Fruit fly (Drosophila melanogaster) whole organism, embryonic: ENCODE results near the gene RabX5.

Experiments
- Adf1 ChIP-seq: fragments of 200-800 bp; sonication (Bioruptor generic); IDR thresholded peaks from 2 replicates; pipeline ENCODE4 v1.3.6; 2022; ENCODE audit warnings: missing biosample characterization, missing genetic modification characterization
- Bdp1 ChIP-seq: fragments of 200-800 bp; sonication (Bioruptor generic); optimal IDR thresholded peaks from 3 replicates; lab custom pipeline; 2016; ENCODE audit warnings: missing biosample characterization, missing genetic modification characterization
- CG10462 ChIP-seq: fragments of 200-800 bp; sonication (Bioruptor generic); optimal IDR thresholded peaks from 2 replicates; lab custom pipeline; 2016; ENCODE audit warnings: missing biosample characterization, missing genetic modification characterization
- CG17359 ChIP-seq: fragments of 200-800 bp; sonication (Bioruptor generic); optimal IDR thresholded peaks from 3 replicates; lab custom pipeline; 2018; ENCODE audit warnings: missing biosample characterization, mild to moderate bottlenecking, missing genetic modification characterization, moderate library complexity
- CG1832 ChIP-seq: fragments of 200-800 bp; sonication (Bioruptor generic); optimal IDR thresholded peaks from 2 replicates; lab custom pipeline; 2017; ENCODE audit warnings: missing biosample characterization, mild to moderate bottlenecking, missing genetic modification characterization, inconsistent platforms
- CG18764 ChIP-seq: fragments of 200-800 bp; sonication (Bioruptor generic); optimal IDR thresholded peaks from 3 replicates; lab custom pipeline; 2016; ENCODE audit warnings: missing biosample characterization, missing genetic modification characterization
- CG2116 ChIP-seq: fragments of 200-800 bp; sonication (Bioruptor generic); optimal IDR thresholded peaks from 3 replicates; lab custom pipeline; 2018; ENCODE audit warnings: missing biosample characterization, mild to moderate bottlenecking, missing genetic modification characterization
- CG2202 ChIP-seq: fragments of 200-800 bp; sonication (Bioruptor generic); optimal IDR thresholded peaks from 2 replicates; lab custom pipeline; 2018; ENCODE audit warnings: missing biosample characterization, mild to moderate bottlenecking, missing genetic modification characterization
- CG32772 ChIP-seq: fragments of 200-800 bp; sonication (Bioruptor generic); IDR thresholded peaks from 2 replicates; pipeline ENCODE4 v1.3.6; 2022; ENCODE audit warnings: missing biosample characterization, missing genetic modification characterization
- CG9797 ChIP-seq: fragments of 200-800 bp; sonication (Bioruptor generic); optimal IDR thresholded peaks from 3 replicates; lab custom pipeline; 2018; ENCODE audit warnings: missing biosample characterization, mild to moderate bottlenecking, missing genetic modification characterization
- CG9876 ChIP-seq: fragments of 200-800 bp; sonication (Bioruptor generic); optimal IDR thresholded peaks from 2 replicates; lab custom pipeline; 2016; ENCODE audit warnings: missing biosample characterization, missing genetic modification characterization
- CoRest ChIP-seq: fragments of 200-800 bp; sonication (Bioruptor generic); optimal IDR thresholded peaks from 3 replicates; lab custom pipeline; 2018; ENCODE audit warnings: missing biosample characterization, mild to moderate bottlenecking, missing genetic modification characterization, moderate library complexity
- D19B ChIP-seq: fragments of 200-800 bp; sonication (Bioruptor generic); optimal IDR thresholded peaks from 2 replicates; lab custom pipeline; 2017; ENCODE audit warnings: missing biosample characterization, mild to moderate bottlenecking, missing genetic modification characterization
- Dad ChIP-seq: fragments of 200-800 bp; sonication (Bioruptor generic); optimal IDR thresholded peaks from 3 replicates; lab custom pipeline; 2016; ENCODE audit warnings: missing biosample characterization, missing genetic modification characterization
- Dfd ChIP-seq, 2 experiments: fragments of >200 bp; optimal IDR thresholded peaks; 2 replicates each; lab custom pipeline; 2017; ENCODE audit warnings: missing biosample characterization in 2 of 2, missing genetic modification characterization in 2 of 2
- Dref ChIP-seq: fragments of 200-800 bp; sonication (Bioruptor generic); IDR thresholded peaks from 2 replicates; pipeline ENCODE4 v1.3.6; 2022; ENCODE audit warnings: missing biosample characterization, missing genetic modification characterization
- Elba2 ChIP-seq: fragments of 200-800 bp; sonication (Bioruptor generic); optimal IDR thresholded peaks from 3 replicates; lab custom pipeline; 2016; ENCODE audit warnings: missing biosample characterization, missing genetic modification characterization
- Ets65A ChIP-seq: fragments of 200-800 bp; sonication (Bioruptor generic); peaks from one replicate; lab custom pipeline; 2016; ENCODE audit warnings: missing biosample characterization, missing genetic modification characterization
- Ets97D ChIP-seq: fragments of 200-800 bp; sonication (Bioruptor generic); optimal IDR thresholded peaks from 3 replicates; lab custom pipeline; 2016; ENCODE audit warnings: missing biosample characterization, missing genetic modification characterization
- Fer2 ChIP-seq: fragments of 200-800 bp; sonication (Bioruptor generic); optimal IDR thresholded peaks from 2 replicates; lab custom pipeline; 2018; ENCODE audit warnings: missing biosample characterization, mild to moderate bottlenecking, missing genetic modification characterization, moderate library complexity
- Hr39 ChIP-seq: fragments of >200 bp; optimal IDR thresholded peaks from 2 replicates; lab custom pipeline; 2017
- MBD-R2 ChIP-seq: fragments of 200-800 bp; sonication (Bioruptor generic); IDR thresholded peaks from 2 replicates; pipeline ENCODE4 v1.3.6; 2022; ENCODE audit warnings: missing biosample characterization, missing genetic modification characterization
- Med ChIP-seq: fragments of 200-800 bp; sonication (Bioruptor generic); peaks from one replicate; lab custom pipeline; 2016; ENCODE audit warnings: missing biosample characterization, missing genetic modification characterization, mild to moderate bottlenecking, inconsistent platforms, moderate library complexity
- Nf-YC ChIP-seq: fragments of 200-800 bp; optimal IDR thresholded peaks from 3 replicates; lab custom pipeline; 2019; ENCODE audit warnings: missing biosample characterization, mild to moderate bottlenecking, missing genetic modification characterization, moderate library complexity
- Poxn ChIP-seq: fragments of 200-800 bp; sonication (Bioruptor generic); IDR thresholded peaks from 2 replicates; pipeline ENCODE4 v1.3.6; 2022; ENCODE audit warnings: missing biosample characterization, missing genetic modification characterization
- Sin3A ChIP-seq: fragments of >200 bp; optimal IDR thresholded peaks from 2 replicates; lab custom pipeline; 2018
- Sry-δ ChIP-seq: fragments of 200-800 bp; sonication (Bioruptor generic); optimal IDR thresholded peaks from 2 replicates; lab custom pipeline; 2016; ENCODE audit warnings: missing biosample characterization, missing genetic modification characterization
- Trl ChIP-seq, 3 experiments: fragments of >200 bp in 2 of 3; fragments of 200-800 bp in 1 of 3; sonication (Bioruptor generic) in 1 of 3; optimal IDR thresholded peaks; 2 replicates in 1 of 3; 3 replicates in 2 of 3; lab custom pipeline; 2016 to 2017; ENCODE audit warnings: missing biosample characterization in 1 of 3, missing genetic modification characterization in 1 of 3
- bab2 ChIP-seq: fragments of 200-800 bp; sonication (Bioruptor generic); optimal IDR thresholded peaks from 2 replicates; lab custom pipeline; 2016; ENCODE audit warnings: missing biosample characterization, missing genetic modification characterization
- ci ChIP-seq: fragments of 200-800 bp; sonication (Bioruptor generic); IDR thresholded peaks from 3 replicates; pipeline ENCODE4 v1.3.6; 2022; ENCODE audit warnings: missing biosample characterization, missing genetic modification characterization
- esg ChIP-seq: fragments of 200-800 bp; sonication (Bioruptor generic); conservative IDR thresholded peaks from 2 replicates; pipeline ENCODE4 v1.3.6; 2022; ENCODE audit warnings: missing biosample characterization, missing genetic modification characterization
- fd102C ChIP-seq: fragments of 200-800 bp; sonication (Bioruptor generic); optimal IDR thresholded peaks from 2 replicates; lab custom pipeline; 2018; ENCODE audit warnings: missing biosample characterization, mild to moderate bottlenecking, missing genetic modification characterization, moderate library complexity
- fd64A ChIP-seq: fragments of 200-800 bp; sonication (Bioruptor generic); optimal IDR thresholded peaks from 3 replicates; lab custom pipeline; 2018; ENCODE audit warnings: missing biosample characterization, mild to moderate bottlenecking, missing genetic modification characterization
- gcm ChIP-seq: fragments of 200-800 bp; sonication (Bioruptor generic); optimal IDR thresholded peaks from 2 replicates; lab custom pipeline; 2019; ENCODE audit warnings: missing biosample characterization, mild to moderate bottlenecking, missing genetic modification characterization, moderate library complexity
- gcm2 ChIP-seq: fragments of 200-800 bp; sonication (Bioruptor generic); optimal IDR thresholded peaks from 2 replicates; lab custom pipeline; 2016; ENCODE audit warnings: missing biosample characterization, missing genetic modification characterization
- gsb-n ChIP-seq: fragments of 200-800 bp; sonication (Bioruptor generic); optimal IDR thresholded peaks from 3 replicates; lab custom pipeline; 2018; ENCODE audit warnings: missing biosample characterization, mild to moderate bottlenecking, missing genetic modification characterization
- kah ChIP-seq: fragments of 200-800 bp; sonication (Bioruptor generic); optimal IDR thresholded peaks from 2 replicates; lab custom pipeline; 2018; ENCODE audit warnings: missing biosample characterization, mild to moderate bottlenecking, missing genetic modification characterization
- klu ChIP-seq: fragments of 200-800 bp; sonication (Bioruptor generic); IDR thresholded peaks from 2 replicates; pipeline ENCODE4 v1.3.6; 2022; ENCODE audit warnings: missing biosample characterization, missing genetic modification characterization
- lola ChIP-seq, 3 experiments: fragments of >200 bp in 2 of 3; fragments of 200-800 bp in 1 of 3; sonication (Bioruptor generic) in 1 of 3; optimal IDR thresholded peaks; 2 replicates each; lab custom pipeline; 2017 to 2019; ENCODE audit warnings: missing biosample characterization in 3 of 3, missing genetic modification characterization in 3 of 3, mild to moderate bottlenecking in 1 of 3, moderate library complexity in 1 of 3
- lov ChIP-seq, 2 experiments: fragments of 200-800 bp in 1 of 2; fragments of >200 bp in 1 of 2; sonication (Bioruptor generic) in 1 of 2; IDR thresholded peaks in 1 of 2; optimal IDR thresholded peaks in 1 of 2; 2 replicates in 1 of 2; 3 replicates in 1 of 2; pipeline versions ENCODE4 v1.3.6 to Lab custom; 2017 to 2022; ENCODE audit warnings: missing biosample characterization in 1 of 2, missing genetic modification characterization in 1 of 2
- nmo ChIP-seq: fragments of 200-800 bp; sonication (Bioruptor generic); optimal IDR thresholded peaks from 2 replicates; lab custom pipeline; 2018; ENCODE audit warnings: missing biosample characterization, mild to moderate bottlenecking, missing genetic modification characterization, moderate library complexity
- onecut ChIP-seq: fragments of 200-800 bp; sonication (Bioruptor generic); IDR thresholded peaks from 2 replicates; pipeline ENCODE4 v1.3.6; 2022; ENCODE audit warnings: missing biosample characterization, missing genetic modification characterization
- psq ChIP-seq: fragments of 200-800 bp; sonication (Bioruptor generic); optimal IDR thresholded peaks from 2 replicates; lab custom pipeline; 2017; ENCODE audit warnings: missing biosample characterization, missing genetic modification characterization
- repo ChIP-seq: fragments of 200-800 bp; sonication (Bioruptor generic); optimal IDR thresholded peaks from 2 replicates; lab custom pipeline; 2016; ENCODE audit warnings: missing biosample characterization, missing genetic modification characterization
- run ChIP-seq: fragments of 200-800 bp; sonication (Bioruptor generic); optimal IDR thresholded peaks from 3 replicates; lab custom pipeline; 2018; ENCODE audit warnings: missing biosample characterization, mild to moderate bottlenecking, missing genetic modification characterization
- sens ChIP-seq: fragments of 200-800 bp; sonication (Bioruptor generic); peaks from one replicate; lab custom pipeline; 2016; ENCODE audit warnings: missing biosample characterization, missing genetic modification characterization
- seq ChIP-seq: fragments of 200-800 bp; sonication (Bioruptor generic); IDR thresholded peaks from 2 replicates; pipeline ENCODE4 v1.3.6; 2022; ENCODE audit warnings: missing biosample characterization, missing genetic modification characterization
- trh ChIP-seq: fragments of 200-800 bp; sonication (Bioruptor generic); optimal IDR thresholded peaks from 2 replicates; lab custom pipeline; 2016; ENCODE audit warnings: missing biosample characterization, missing genetic modification characterization
- tup ChIP-seq: fragments of 200-800 bp; sonication (Bioruptor generic); optimal IDR thresholded peaks from 2 replicates; lab custom pipeline; 2016; ENCODE audit warnings: missing biosample characterization, mild to moderate bottlenecking, missing genetic modification characterization, moderate library complexity
- z ChIP-seq: fragments of 200-800 bp; sonication (Bioruptor generic); IDR thresholded peaks from 3 replicates; pipeline ENCODE4 v1.3.6; 2022; ENCODE audit warnings: missing biosample characterization, missing genetic modification characterization

The RabX5 gene

DNA sequence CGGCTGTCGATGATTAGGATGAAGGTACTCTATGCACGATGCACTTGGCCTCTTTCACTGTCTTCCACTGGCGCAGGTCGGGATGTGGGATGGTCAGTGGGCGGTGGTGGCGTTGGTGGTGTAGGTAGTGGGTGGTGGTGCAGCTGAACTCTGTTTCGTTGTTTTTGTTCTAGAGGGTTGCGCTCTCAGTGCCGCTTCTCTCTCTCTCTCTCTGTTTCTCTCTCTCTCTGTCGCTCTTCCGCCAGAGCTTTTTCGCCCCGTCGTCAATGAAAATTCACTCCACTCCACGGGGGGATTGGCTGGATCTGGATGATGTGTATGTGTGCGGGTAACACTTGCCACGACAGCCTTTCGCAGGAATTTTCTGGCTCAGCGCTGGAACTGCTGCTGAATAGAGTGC is 33.0 kb downstream of the RabX5 start:
- TF ChIP-seq Poxn (GFP tag; lab: Robert Waterston, UW) (no peak), Elba2 (GFP tag; lab: Kevin White, UChicago) (peak; percentile 12), Med (GFP tag; lab: Kevin White, UChicago) (peak; percentile 50), CG9797 (GFP tag; lab: Kevin White, UChicago) (no peak), onecut (GFP tag; lab: Robert Waterston, UW) (no peak), seq (GFP tag; lab: Robert Waterston, UW) (peak; percentile 37; the same call in 1 of the 2 replicates), ci (GFP tag; lab: Robert Waterston, UW) (no peak), trh (GFP tag; lab: Kevin White, UChicago) (no peak), Dfd (GFP tag; optimal IDR thresholded peaks at IDR 0.05; lab: Kevin White, UChicago) (no peak), Bdp1 (GFP tag; lab: Kevin White, UChicago) (no peak), kah (GFP tag; lab: Kevin White, UChicago) (no peak), z (GFP tag; lab: Robert Waterston, UW) (0 out of 3 replicates have a peak, but pooled peaks have one; percentile 22), lola (GFP tag; optimal IDR thresholded peaks at IDR 0.05; lab: Kevin White, UChicago) (no peak), Hr39 (lab: Kevin White, UChicago) (no peak), CG1832 (GFP tag; lab: Kevin White, UChicago) (peak; percentile 27), Trl (optimal IDR thresholded peaks at IDR 0.05; lab: Kevin White, UChicago) (peak; percentile 55 to 76), Trl (GFP tag; optimal IDR thresholded peaks at IDR 0.05; lab: Kevin White, UChicago) (no peak), psq (GFP tag; lab: Kevin White, UChicago) (no peak)

DNA sequence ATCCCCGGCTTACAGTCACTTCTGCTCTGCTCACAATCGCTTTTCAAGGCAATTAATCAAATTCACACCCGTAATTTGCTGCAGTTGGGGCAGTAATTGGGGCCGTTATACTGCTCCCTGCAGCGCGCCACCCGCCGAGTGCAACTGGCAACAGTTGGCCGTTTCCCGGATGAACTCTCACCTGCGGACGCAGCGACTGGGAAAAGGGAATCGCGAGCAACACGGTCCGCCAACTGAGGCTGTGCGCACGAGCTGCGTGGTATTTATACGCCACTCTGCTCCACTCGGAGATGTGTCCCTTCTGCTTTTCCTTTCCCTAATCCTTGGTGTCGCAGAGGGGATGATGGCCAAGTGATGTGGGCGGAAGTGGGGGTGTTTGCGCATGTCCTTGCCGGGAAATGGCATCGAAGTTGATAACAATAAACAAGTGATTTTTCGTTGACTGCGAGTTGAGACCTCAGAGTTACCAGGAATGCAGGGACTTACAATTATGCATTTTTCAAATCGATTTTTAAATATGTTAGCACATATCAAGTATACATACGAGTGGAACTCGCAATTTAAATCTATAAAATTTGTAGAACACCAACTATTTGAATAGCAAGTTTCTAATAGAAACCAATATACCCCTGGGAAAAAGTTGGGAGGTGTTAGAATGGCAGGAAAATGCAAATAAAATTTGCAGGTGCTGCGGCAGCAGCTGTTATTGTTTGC is 40.7 kb downstream of the RabX5 start, which contains the start of gene GC:
GC (minus strand) TSS at position 238 of the 714 bp plus-strand sequence.
- TF ChIP-seq gcm2 (GFP tag; lab: Kevin White, UChicago) (no peak), sens (no peak), CG18764 (GFP tag; lab: Kevin White, UChicago) (no peak), tup (no peak), Adf1 (GFP tag; lab: Robert Waterston, UW) (no peak), Nf-YC (tag; lab: Kevin White, UChicago) (no peak), CG10462 (GFP tag; lab: Kevin White, UChicago) (no peak), fd64A (no peak), repo (GFP tag; lab: Kevin White, UChicago) (no peak), klu (GFP tag; lab: Robert Waterston, UW) (no peak), Fer2 (tag; lab: Kevin White, UChicago) (no peak), CG2116 (GFP tag; lab: Kevin White, UChicago) (no peak), Sry-δ (GFP tag; lab: Kevin White, UChicago) (no peak), MBD-R2 (GFP tag; lab: Robert Waterston, UW) (no peak), gcm (GFP tag; lab: Kevin White, UChicago) (no peak), esg (GFP tag; lab: Robert Waterston, UW) (peak; percentile 32; the same call in 1 of the 2 replicates), CG17359 (tag; lab: Kevin White, UChicago) (no peak), CG32772 (GFP tag; lab: Robert Waterston, UW) (peak; percentile 47; the same call in 1 of the 2 replicates), gsb-n (tag; lab: Kevin White, UChicago) (no peak), CoRest (tag; lab: Kevin White, UChicago) (peak; percentile 5), lov (optimal IDR thresholded peaks at IDR 0.05; lab: Kevin White, UChicago) (no peak), lov (GFP tag; IDR thresholded peaks at IDR 0.05; lab: Robert Waterston, UW) (no peak), Ets65A (no peak), run (tag; lab: Kevin White, UChicago) (no peak), nmo (no peak), D19B (GFP tag; lab: Kevin White, UChicago) (peak; percentile 60), CG2202 (no peak), Ets97D (GFP tag; lab: Kevin White, UChicago) (no peak), bab2 (GFP tag; lab: Kevin White, UChicago) (no peak), fd102C (GFP tag; lab: Kevin White, UChicago) (no peak), CG9876 (GFP tag; lab: Kevin White, UChicago) (no peak), Dad (GFP tag; lab: Kevin White, UChicago) (no peak), Sin3A (lab: Kevin White, UChicago) (no peak), Dref (GFP tag; lab: Robert Waterston, UW) (no peak)
